Worm (Caenorhabditis elegans) whole organism, late embryonic: ENCODE measurements around the gene Y69A2AR.1.
"Not testable (repeated sequence)": the region's sequence is repeated elsewhere in the genome, so short reads cannot be mapped to it uniquely, and the experiment has no call there.

Source experiments
- C08G9.2 ChIP-seq: sonication (generic microtip); optimal IDR thresholded peaks from 2 replicates; lab custom pipeline; 2016; ENCODE audit warnings: mild to moderate bottlenecking, missing genetic modification characterization, moderate library complexity, missing compliant biosample characterization
- C38D4.7 ChIP-seq: fragments of 200-800 bp; sonication (Bioruptor generic); optimal IDR thresholded peaks from 2 replicates; lab custom pipeline; 2018; ENCODE audit warnings: mild to moderate bottlenecking, missing genetic modification characterization, moderate library complexity, missing compliant biosample characterization
- F13H6.1 ChIP-seq: sonication (generic microtip); optimal IDR thresholded peaks from 2 replicates; lab custom pipeline; 2016; ENCODE audit warnings: missing genetic modification characterization, missing compliant biosample characterization
- K09A11.1 ChIP-seq: sonication (generic microtip); optimal IDR thresholded peaks from 2 replicates; lab custom pipeline; 2017; ENCODE audit warnings: antibody characterized with exemption, mild to moderate bottlenecking, missing genetic modification characterization, missing compliant biosample characterization; ENCODE audit not compliant: insufficient read depth
- ceh-14 ChIP-seq: sonication (generic microtip); optimal IDR thresholded peaks from 2 replicates; lab custom pipeline; 2016; ENCODE audit warnings: missing genotype, missing genetic modification characterization, missing compliant biosample characterization
- ceh-19 ChIP-seq: fragments of 200-800 bp; sonication (Bioruptor generic); optimal IDR thresholded peaks from 2 replicates; lab custom pipeline; 2018; ENCODE audit warnings: mild to moderate bottlenecking, missing genetic modification characterization, missing compliant biosample characterization
- ceh-22 ChIP-seq: sonication (generic microtip); optimal IDR thresholded peaks from 2 replicates; lab custom pipeline; 2017; ENCODE audit warnings: missing biosample characterization, missing genetic modification characterization
- ceh-24 ChIP-seq: sonication (generic microtip); optimal IDR thresholded peaks from 2 replicates; lab custom pipeline; 2016; ENCODE audit warnings: mild to moderate bottlenecking, missing genetic modification characterization, missing compliant biosample characterization
- ceh-30 ChIP-seq: fragments of 150-350 bp; optimal IDR thresholded peaks from 2 replicates; lab custom pipeline; 2014; ENCODE audit warnings: missing biosample characterization, missing genetic modification characterization
- ceh-31 ChIP-seq: sonication (generic microtip); optimal IDR thresholded peaks from 2 replicates; lab custom pipeline; 2016; ENCODE audit warnings: missing genetic modification characterization, missing compliant biosample characterization
- ceh-34 ChIP-seq: sonication (generic microtip); optimal IDR thresholded peaks from 2 replicates; lab custom pipeline; 2016; ENCODE audit warnings: mild to moderate bottlenecking, missing genetic modification characterization, missing compliant biosample characterization
- ceh-48 ChIP-seq: sonication (generic microtip); optimal IDR thresholded peaks from 2 replicates; lab custom pipeline; 2016; ENCODE audit warnings: missing genetic modification characterization, inconsistent platforms, missing compliant biosample characterization
- ceh-9 ChIP-seq: sonication (generic microtip); optimal IDR thresholded peaks from 2 replicates; lab custom pipeline; 2016; ENCODE audit warnings: mild to moderate bottlenecking, missing genetic modification characterization, inconsistent platforms, missing compliant biosample characterization
- che-1 ChIP-seq: sonication (generic microtip); optimal IDR thresholded peaks from 2 replicates; lab custom pipeline; 2016; ENCODE audit warnings: mild to moderate bottlenecking, missing genetic modification characterization, missing compliant biosample characterization
- dmd-4 ChIP-seq: sonication (generic microtip); optimal IDR thresholded peaks from 2 replicates; lab custom pipeline; 2016; ENCODE audit warnings: borderline replicate concordance, missing genetic modification characterization, missing compliant biosample characterization
- dve-1 ChIP-seq: sonication (generic microtip); optimal IDR thresholded peaks from 2 replicates; lab custom pipeline; 2017; ENCODE audit warnings: antibody characterized with exemption, mild to moderate bottlenecking, missing genetic modification characterization, missing compliant biosample characterization
- elt-2 ChIP-seq: sonication (generic microtip); optimal IDR thresholded peaks from 2 replicates; lab custom pipeline; 2016; ENCODE audit warnings: missing genetic modification reagents, missing genetic modification characterization, missing compliant biosample characterization
- elt-4 ChIP-seq: sonication (generic microtip); optimal IDR thresholded peaks from 2 replicates; lab custom pipeline; 2016; ENCODE audit warnings: missing genetic modification characterization, missing compliant biosample characterization
- eyg-1 ChIP-seq: sonication (generic microtip); optimal IDR thresholded peaks from 2 replicates; lab custom pipeline; 2016; ENCODE audit warnings: missing genotype, missing genetic modification characterization, missing compliant biosample characterization
- fax-1 ChIP-seq: sonication (generic microtip); optimal IDR thresholded peaks from 2 replicates; lab custom pipeline; 2016; ENCODE audit warnings: missing genotype, missing genetic modification characterization, missing compliant biosample characterization
- fkh-6 ChIP-seq: sonication (generic microtip); optimal IDR thresholded peaks from 2 replicates; lab custom pipeline; 2016; ENCODE audit warnings: missing genetic modification characterization, missing compliant biosample characterization
- hlh-8 ChIP-seq: sonication (generic microtip); optimal IDR thresholded peaks from 2 replicates; lab custom pipeline; 2016; ENCODE audit warnings: missing genotype, missing genetic modification characterization, missing compliant biosample characterization
- lim-6 ChIP-seq: sonication (generic microtip); optimal IDR thresholded peaks from 2 replicates; lab custom pipeline; 2016; ENCODE audit warnings: missing genetic modification characterization, missing compliant biosample characterization
- mec-3 ChIP-seq: sonication (generic microtip); optimal IDR thresholded peaks from 2 replicates; lab custom pipeline; 2016; ENCODE audit warnings: borderline replicate concordance, missing genetic modification characterization, missing compliant biosample characterization
- nfya-1 ChIP-seq: sonication (generic microtip); optimal IDR thresholded peaks from 2 replicates; lab custom pipeline; 2017; ENCODE audit warnings: missing genetic modification characterization, mild to moderate bottlenecking, missing compliant biosample characterization, antibody characterized with exemption, moderate library complexity
- nhr-11 ChIP-seq: fragments of 150-350 bp; optimal IDR thresholded peaks from 2 replicates; lab custom pipeline; 2014; ENCODE audit warnings: missing biosample characterization, missing genetic modification characterization
- nhr-232 ChIP-seq: sonication (generic microtip); optimal IDR thresholded peaks from 2 replicates; lab custom pipeline; 2016; ENCODE audit warnings: missing genetic modification characterization, missing compliant biosample characterization
- pat-9 ChIP-seq: fragments of 200-800 bp; sonication (Bioruptor generic); optimal IDR thresholded peaks from 2 replicates; lab custom pipeline; 2018; ENCODE audit warnings: mild to moderate bottlenecking, missing genetic modification characterization, moderate library complexity, missing compliant biosample characterization
- pax-1 ChIP-seq: fragments of 150-350 bp; optimal IDR thresholded peaks from 2 replicates; lab custom pipeline; 2014; ENCODE audit warnings: missing biosample characterization, missing genetic modification characterization
- pha-2 ChIP-seq: sonication (generic microtip); optimal IDR thresholded peaks from 2 replicates; lab custom pipeline; 2017; ENCODE audit warnings: mild to moderate bottlenecking, missing genetic modification characterization, missing compliant biosample characterization
- ref-2 ChIP-seq: sonication (generic microtip); optimal IDR thresholded peaks from 2 replicates; lab custom pipeline; 2016; ENCODE audit warnings: missing genetic modification characterization, missing compliant biosample characterization
- rnt-1 ChIP-seq: sonication (generic microtip); optimal IDR thresholded peaks from 2 replicates; lab custom pipeline; 2016; ENCODE audit warnings: missing genetic modification characterization, missing compliant biosample characterization
- sdc-2 ChIP-seq: sonication (generic microtip); optimal IDR thresholded peaks from 2 replicates; lab custom pipeline; 2016; ENCODE audit warnings: missing genotype, missing genetic modification characterization, missing compliant biosample characterization
- sox-4 ChIP-seq: sonication (generic microtip); optimal IDR thresholded peaks from 2 replicates; lab custom pipeline; 2017; ENCODE audit warnings: mild to moderate bottlenecking, missing genetic modification characterization, inconsistent platforms, missing compliant biosample characterization
- unc-3 ChIP-seq, 2 experiments: fragments of 200-800 bp in 1 of 2; sonication (Bioruptor generic) in 1 of 2; sonication (generic microtip) in 1 of 2; conservative IDR thresholded peaks in 1 of 2; optimal IDR thresholded peaks in 1 of 2; 2 replicates each; pipeline versions ENCODE4 v1.3.6 to Lab custom; 2016 to 2022; ENCODE audit warnings: missing compliant biosample characterization in 2 of 2, missing genetic modification characterization in 2 of 2, missing genetic modification reagents in 1 of 2
- unc-42 ChIP-seq: sonication (generic microtip); optimal IDR thresholded peaks from 2 replicates; lab custom pipeline; 2016; ENCODE audit warnings: missing genotype, missing genetic modification characterization, missing compliant biosample characterization
- unc-86 ChIP-seq: sonication (generic microtip); optimal IDR thresholded peaks from 2 replicates; lab custom pipeline; 2016; ENCODE audit warnings: missing genetic modification characterization, missing compliant biosample characterization
- zip-5 ChIP-seq: sonication (generic microtip); optimal IDR thresholded peaks from 2 replicates; lab custom pipeline; 2016; ENCODE audit warnings: missing genetic modification characterization, missing compliant biosample characterization
- ztf-16 ChIP-seq: sonication (generic microtip); optimal IDR thresholded peaks from 2 replicates; lab custom pipeline; 2017; ENCODE audit warnings: missing genetic modification characterization, missing compliant biosample characterization

Y69A2AR.1 gene

ce11 chrIV:2670664-2671063 is 3.8 kb downstream of the Y69A2AR.1 start:
- TF ChIP-seq fkh-6 (tag; lab: Kevin White, UChicago) (no peak), pha-2 (tag; lab: Kevin White, UChicago) (no peak), C38D4.7 (GFP tag; lab: Kevin White, UChicago) (no peak), ceh-14 (tag; lab: Kevin White, UChicago) (no peak), eyg-1 (tag; lab: Kevin White, UChicago) (no peak)

DNA sequence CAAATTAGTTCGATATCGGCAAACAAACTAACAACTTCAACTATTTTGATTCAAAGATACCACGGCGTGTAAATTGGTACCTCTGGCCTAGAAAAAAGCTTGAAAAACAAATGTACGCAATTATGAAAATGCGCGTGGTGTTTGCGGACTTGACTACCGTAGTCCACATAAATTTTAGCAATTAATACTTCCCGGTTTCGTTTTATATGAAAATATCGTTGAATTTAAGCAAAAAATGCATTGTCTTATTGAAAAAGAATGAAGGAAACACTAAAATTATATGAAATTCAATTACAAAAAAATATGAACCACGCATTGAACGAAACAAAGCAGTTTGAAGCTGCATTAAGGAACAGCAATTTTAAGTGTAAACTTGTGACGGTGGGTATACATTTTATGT is 8.1 kb downstream of the Y69A2AR.1 start, which contains the start of gene gpx-4:
Gene gpx-4 (minus strand): TSS at position 101 of the 400 bp plus-strand sequence.
- TF ChIP-seq ceh-14 (tag; lab: Kevin White, UChicago); ceh-9; pax-1 (tag; lab: Kevin White, UChicago): not testable (repeated sequence)

DNA sequence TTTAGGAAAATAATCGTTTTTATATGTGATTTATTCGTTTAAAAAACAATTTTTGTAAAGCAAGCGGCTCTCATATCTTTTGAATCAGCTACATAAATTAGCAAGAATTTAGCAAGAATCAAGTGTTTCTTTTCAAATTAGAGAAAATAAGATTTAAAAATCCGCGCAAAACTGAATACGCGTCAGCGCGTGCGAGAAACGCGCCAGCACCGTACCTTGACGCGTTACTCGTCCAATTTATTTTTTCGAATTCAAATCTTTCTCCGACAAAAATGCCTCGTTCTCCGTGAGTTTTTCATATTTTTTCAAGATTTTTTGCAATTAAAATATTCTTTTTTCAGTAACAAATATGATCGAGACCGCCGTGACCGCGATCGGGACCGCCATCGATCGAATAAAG is 9.4 kb downstream of the Y69A2AR.1 start, which contains the start of gene Y94H6A.3:
Gene Y94H6A.3 (plus strand): TSS at position 232 of the 400 bp plus-strand sequence.
- TF ChIP-seq nfya-1 (tag; lab: Kevin White, UChicago) (peak; percentile 74), ceh-30 (tag; lab: Kevin White, UChicago) (peak; percentile 40), dmd-4 (tag; lab: Kevin White, UChicago) (no peak), fkh-6 (tag; lab: Kevin White, UChicago) (no peak), ceh-34 (tag; lab: Kevin White, UChicago) (peak; percentile 18), unc-42 (tag; lab: Kevin White, UChicago) (peak; percentile 58), unc-86 (tag; lab: Kevin White, UChicago) (peak; percentile 20)
- TF ChIP-seq, all 69 proteins: peak for 5

DNA sequence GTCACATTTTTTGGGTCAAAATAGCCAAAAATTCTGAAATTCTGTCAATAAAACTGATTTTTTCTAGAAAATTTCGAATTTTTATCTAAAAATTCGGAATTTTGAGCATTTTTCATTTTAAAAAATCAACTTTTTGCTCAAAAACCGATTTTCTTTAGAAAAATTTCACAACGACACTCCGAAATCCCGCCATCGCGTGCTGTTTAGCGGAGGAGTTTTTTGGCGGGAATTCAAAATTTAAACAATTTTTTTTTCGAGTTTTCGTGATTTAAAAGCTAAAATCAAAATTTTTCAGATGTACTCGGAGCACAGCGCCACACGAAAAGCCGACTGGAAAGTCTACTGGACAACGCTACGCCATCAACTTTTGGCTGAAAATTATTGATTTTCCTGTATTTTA is 10.8 kb downstream of the Y69A2AR.1 start:
- TF ChIP-seq sox-4 (tag; lab: Kevin White, UChicago) (no peak), hlh-8 (no peak), ref-2 (no peak), nhr-232 (tag; lab: Kevin White, UChicago) (no peak), ztf-16 (tag; lab: Kevin White, UChicago) (no peak), che-1 (tag; lab: Kevin White, UChicago) (no peak), zip-5 (no peak), mec-3 (no peak), C08G9.2 (tag; lab: Kevin White, UChicago) (no peak), nhr-11 (no peak), unc-3 (GFP tag; conservative IDR thresholded peaks at IDR 0.05; lab: Robert Waterston, UW) (no peak), unc-3 (tag; optimal IDR thresholded peaks at IDR 0.05; lab: Kevin White, UChicago) (no peak)

- no peak for TF ChIP-seq rnt-1 (tag; lab: Kevin White, UChicago)
- no peak for TF ChIP-seq ceh-22
- no peak for TF ChIP-seq F13H6.1 (tag; lab: Kevin White, UChicago)
- TF ChIP-seq elt-4 (tag; lab: Kevin White, UChicago): no peak
- no peak for TF ChIP-seq dve-1 (tag; lab: Kevin White, UChicago)
- TF ChIP-seq eyg-1 (tag; lab: Kevin White, UChicago): no peak
- no peak for TF ChIP-seq elt-2 (tag; lab: Kevin White, UChicago)
- no peak for TF ChIP-seq unc-3 (GFP tag; conservative IDR thresholded peaks at IDR 0.05; lab: Robert Waterston, UW)
- no peak for TF ChIP-seq unc-3 (tag; optimal IDR thresholded peaks at IDR 0.05; lab: Kevin White, UChicago)
- no peak for TF ChIP-seq fax-1 (tag; lab: Kevin White, UChicago)
Measured at ce11 chrIV:2678152-2678551, 11.3 kb downstream of the Y69A2AR.1 start.

ce11 chrIV:2680281-2680680 is 13.4 kb downstream of the Y69A2AR.1 start:
- TF ChIP-seq fax-1 (tag; lab: Kevin White, UChicago) (no peak), F13H6.1 (tag; lab: Kevin White, UChicago) (no peak), unc-86 (tag; lab: Kevin White, UChicago) (no peak), mec-3 (no peak), lim-6 (tag; lab: Kevin White, UChicago) (no peak), nfya-1 (tag; lab: Kevin White, UChicago) (no peak), sdc-2 (tag; lab: Kevin White, UChicago) (no peak), ceh-31 (tag; lab: Kevin White, UChicago) (no peak), ceh-24 (tag; lab: Kevin White, UChicago) (no peak), ceh-19 (GFP tag; lab: Kevin White, UChicago) (no peak), eyg-1 (tag; lab: Kevin White, UChicago) (no peak), K09A11.1 (tag; lab: Kevin White, UChicago) (no peak), pat-9 (tag; lab: Kevin White, UChicago) (no peak), ceh-48 (tag; lab: Kevin White, UChicago) (no peak), C08G9.2 (tag; lab: Kevin White, UChicago) (no peak), hlh-8 (no peak), nhr-232 (tag; lab: Kevin White, UChicago) (no peak)
